Fruit fly (Drosophila melanogaster) Kc167 (cell line): ENCODE data around the gene CG12301.

Source experiments
- Myc ChIP-seq: fragments of >200 bp; optimal IDR thresholded peaks from 2 replicates; lab custom pipeline; 2017; ENCODE audit warnings: missing external identifiers
- Sin3A ChIP-seq: fragments of >200 bp; optimal IDR thresholded peaks from 2 replicates; lab custom pipeline; 2018; ENCODE audit warnings: missing external identifiers
- h ChIP-seq: fragments of >200 bp; optimal IDR thresholded peaks from 3 replicates; lab custom pipeline; 2018; ENCODE audit warnings: missing external identifiers
- insv ChIP-seq: fragments of >200 bp; optimal IDR thresholded peaks from 3 replicates; lab custom pipeline; 2018; ENCODE audit warnings: missing external identifiers
- psq ChIP-seq: fragments of >200 bp; optimal IDR thresholded peaks from 2 replicates; lab custom pipeline; 2017; ENCODE audit warnings: missing external identifiers
- ttk ChIP-seq: sonication (Bioruptor generic); optimal IDR thresholded peaks from 2 replicates; lab custom pipeline; 2017; ENCODE audit warnings: missing external identifiers

CG12301 gene

DNA sequence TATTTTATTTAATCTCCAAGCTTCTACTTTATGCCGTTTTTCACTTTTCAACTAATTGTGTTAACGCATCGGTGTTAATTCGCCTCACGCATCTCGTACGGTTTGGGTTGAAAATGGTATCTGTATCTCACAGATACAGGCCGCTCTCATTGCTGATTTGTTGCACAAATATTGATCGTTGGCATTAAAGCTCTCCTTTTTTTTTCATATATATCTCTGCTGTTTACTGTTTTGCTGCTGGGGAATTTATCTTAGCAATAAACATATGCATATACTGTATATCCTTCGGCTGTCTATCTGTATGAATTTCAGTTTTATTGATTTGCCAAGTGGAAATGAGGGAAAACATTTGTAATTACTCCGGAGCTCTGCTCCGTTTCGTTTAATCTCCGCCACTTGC is 52.1 kb downstream of the CG12301 start:
- TF ChIP-seq insv (lab: Kevin White, UChicago): no peak
- TF ChIP-seq Sin3A (lab: Kevin White, UChicago): no peak
- no peak for TF ChIP-seq ttk (lab: Kevin White, UChicago)
- TF ChIP-seq psq: no peak
- TF ChIP-seq h (lab: Kevin White, UChicago): no peak
- no peak for TF ChIP-seq Myc
